Fruit fly (Drosophila melanogaster) whole organism, embryonic: ENCODE results near the gene Tbca.

Source experiments
- CG12299 ChIP-seq: fragments of 200-800 bp; sonication (Bioruptor generic); optimal IDR thresholded peaks from 2 replicates; lab custom pipeline; 2018; ENCODE audit warnings: missing biosample characterization, mild to moderate bottlenecking, missing genetic modification characterization
- CG17328 ChIP-seq: fragments of 200-800 bp; sonication (Bioruptor generic); IDR thresholded peaks from 2 replicates; pipeline ENCODE4 v1.3.6; 2022; ENCODE audit warnings: missing biosample characterization, missing genetic modification characterization
- CG18599 ChIP-seq: fragments of 200-800 bp; sonication (Bioruptor generic); optimal IDR thresholded peaks from 3 replicates; lab custom pipeline; 2017; ENCODE audit warnings: missing biosample characterization, missing genetic modification characterization, mild to moderate bottlenecking, moderate library complexity, missing genetic modification reagents
- CG7271 ChIP-seq: fragments of 200-800 bp; sonication (Bioruptor generic); optimal IDR thresholded peaks from 2 replicates; lab custom pipeline; 2018; ENCODE audit warnings: missing biosample characterization, mild to moderate bottlenecking, missing genetic modification characterization, moderate library complexity
- H2.0 ChIP-seq: fragments of 200-800 bp; sonication (Bioruptor generic); IDR thresholded peaks from 2 replicates; pipeline ENCODE4 v1.3.6; 2022; ENCODE audit warnings: missing biosample characterization, missing genetic modification characterization
- Side ChIP-seq: fragments of 200-800 bp; sonication (Bioruptor generic); optimal IDR thresholded peaks from 2 replicates; lab custom pipeline; 2016; ENCODE audit warnings: missing biosample characterization, missing genetic modification characterization
- bigmax ChIP-seq: fragments of 200-800 bp; sonication (Bioruptor generic); optimal IDR thresholded peaks from 2 replicates; lab custom pipeline; 2018; ENCODE audit warnings: missing biosample characterization, mild to moderate bottlenecking, missing genetic modification characterization
- corto ChIP-seq: fragments of 200-800 bp; sonication (Bioruptor generic); optimal IDR thresholded peaks from 2 replicates; lab custom pipeline; 2016; ENCODE audit warnings: missing biosample characterization, mild to moderate bottlenecking, missing genetic modification characterization, moderate library complexity
- crol ChIP-seq: fragments of 200-800 bp; sonication (Bioruptor generic); IDR thresholded peaks from 2 replicates; pipeline ENCODE4 v1.3.6; 2022; ENCODE audit warnings: missing biosample characterization, missing genetic modification characterization
- run ChIP-seq: fragments of 200-800 bp; sonication (Bioruptor generic); optimal IDR thresholded peaks from 3 replicates; lab custom pipeline; 2018; ENCODE audit warnings: missing biosample characterization, mild to moderate bottlenecking, missing genetic modification characterization
- sens-2 ChIP-seq: fragments of 200-800 bp; sonication (Bioruptor generic); IDR thresholded peaks from 2 replicates; pipeline ENCODE4 v1.3.6; 2022; ENCODE audit warnings: missing biosample characterization, missing genetic modification characterization

The Tbca gene

DNA sequence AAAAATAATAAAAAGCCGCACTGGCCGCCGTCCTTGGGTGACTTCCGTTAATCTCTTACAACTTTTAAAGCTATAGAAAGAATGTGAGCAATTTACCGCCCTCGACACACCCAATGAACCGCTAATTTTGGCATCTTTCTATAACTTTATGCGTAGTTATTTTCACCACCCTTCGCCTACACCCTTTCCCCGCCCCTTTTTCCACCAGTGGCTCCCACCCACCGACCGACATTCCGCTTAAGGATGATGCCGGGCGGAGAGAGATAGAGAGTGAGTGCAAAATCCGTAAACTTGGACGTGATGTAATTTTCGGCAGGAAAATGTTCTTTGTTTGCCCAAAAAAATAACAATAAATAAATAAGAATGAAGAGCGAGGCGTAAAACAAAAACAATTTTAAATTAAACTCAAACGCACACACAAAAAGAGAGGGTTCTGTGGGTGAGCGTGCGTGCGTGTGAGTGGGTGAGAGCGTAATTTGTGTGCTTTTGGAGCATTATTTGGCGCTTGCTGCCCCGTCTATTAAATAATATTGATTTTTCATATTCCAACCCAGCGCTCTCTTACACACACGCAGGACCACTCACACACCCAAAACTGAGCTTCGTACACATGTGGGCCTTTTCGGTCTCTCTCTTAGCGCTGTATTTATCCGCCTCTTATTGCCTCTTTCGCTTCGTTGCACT is 34.3 kb downstream of the Tbca start (continued):
- TF ChIP-seq CG18599 (GFP tag; lab: Kevin White, UChicago) (peak; percentile 9), bigmax (no peak), sens-2 (no peak), Side (no peak), CG7271 (no peak), corto (GFP tag; lab: Kevin White, UChicago) (no peak), CG12299 (tag; lab: Kevin White, UChicago) (peak; percentile 20), crol (peak; percentile 60), CG17328 (GFP tag; lab: Robert Waterston, UW) (no peak), H2.0 (GFP tag; lab: Robert Waterston, UW) (no peak), run (tag; lab: Kevin White, UChicago) (no peak)
- TF ChIP-seq, all 482 proteins: peak for 25
